Fruit fly (Drosophila melanogaster) whole organism, embryonic: ENCODE results near the gene hob.

Experiments used
- Awh ChIP-seq: fragments of 200-800 bp; sonication (Bioruptor generic); IDR thresholded peaks from 2 replicates; pipeline ENCODE4, ENCODE4 v1.3.6; 2022; ENCODE audit warnings: missing biosample characterization, missing genetic modification characterization
- CG10543 ChIP-seq: fragments of 200-800 bp; sonication (Bioruptor generic); optimal IDR thresholded peaks from 3 replicates; lab custom pipeline; 2017; ENCODE audit warnings: missing biosample characterization, mild to moderate bottlenecking, missing genetic modification characterization, moderate library complexity
- CG11093 ChIP-seq: fragments of 200-800 bp; sonication (Bioruptor generic); IDR thresholded peaks from 3 replicates; pipeline ENCODE4 v1.3.6; 2022; ENCODE audit warnings: missing biosample characterization, missing genetic modification characterization
- CG12942 ChIP-seq: fragments of 200-800 bp; sonication (Bioruptor generic); optimal IDR thresholded peaks from 3 replicates; lab custom pipeline; 2016; ENCODE audit warnings: missing biosample characterization, missing genetic modification characterization
- CG15269 ChIP-seq: fragments of 200-800 bp; sonication (Bioruptor generic); optimal IDR thresholded peaks from 2 replicates; lab custom pipeline; 2018; ENCODE audit warnings: missing biosample characterization, mild to moderate bottlenecking, missing genetic modification characterization, moderate library complexity
- CG16813 ChIP-seq: fragments of 200-800 bp; sonication (Bioruptor generic); IDR thresholded peaks from 3 replicates; pipeline ENCODE4 v1.3.6; 2022; ENCODE audit warnings: missing biosample characterization, missing genetic modification characterization; ENCODE audit not compliant: partially characterized antibody
- CG17612 ChIP-seq: fragments of 200-800 bp; sonication (Bioruptor generic); IDR thresholded peaks from 2 replicates; pipeline ENCODE4 v1.3.6; 2022; ENCODE audit warnings: missing biosample characterization, missing genetic modification characterization
- CG1832 ChIP-seq: fragments of 200-800 bp; sonication (Bioruptor generic); optimal IDR thresholded peaks from 2 replicates; lab custom pipeline; 2017; ENCODE audit warnings: missing biosample characterization, mild to moderate bottlenecking, missing genetic modification characterization, inconsistent platforms
- CG2678 ChIP-seq: fragments of 200-800 bp; sonication (Bioruptor generic); optimal IDR thresholded peaks from 3 replicates; lab custom pipeline; 2019; ENCODE audit warnings: missing biosample characterization, mild to moderate bottlenecking, missing genetic modification characterization, moderate library complexity
- CG3838 ChIP-seq: fragments of 200-800 bp; sonication (Bioruptor generic); optimal IDR thresholded peaks from 3 replicates; lab custom pipeline; 2016; ENCODE audit warnings: missing biosample characterization, missing genetic modification characterization
- CG6689 ChIP-seq: fragments of 200-800 bp; sonication (Bioruptor generic); IDR thresholded peaks from 2 replicates; pipeline ENCODE4 v1.3.6; 2022; ENCODE audit warnings: missing biosample characterization, missing genetic modification characterization
- CG8089 ChIP-seq: fragments of 200-800 bp; sonication (Bioruptor generic); optimal IDR thresholded peaks from 3 replicates; lab custom pipeline; 2016; ENCODE audit warnings: missing biosample characterization, missing genetic modification characterization
- Dbx ChIP-seq: fragments of 200-800 bp; sonication (Bioruptor generic); IDR thresholded peaks from 3 replicates; pipeline ENCODE4 v1.3.6; 2022; ENCODE audit warnings: missing biosample characterization, missing genetic modification characterization
- Deaf1 ChIP-seq: fragments of 200-800 bp; optimal IDR thresholded peaks from 3 replicates; lab custom pipeline; 2019; ENCODE audit warnings: missing biosample characterization, mild to moderate bottlenecking, missing genetic modification characterization, moderate library complexity
- E2f1 ChIP-seq: fragments of 200-800 bp; sonication (Bioruptor generic); IDR thresholded peaks from 2 replicates; pipeline ENCODE4 v1.3.6; 2022; ENCODE audit warnings: missing biosample characterization, missing genetic modification characterization
- Elba2 ChIP-seq: fragments of 200-800 bp; sonication (Bioruptor generic); optimal IDR thresholded peaks from 3 replicates; lab custom pipeline; 2016; ENCODE audit warnings: missing biosample characterization, missing genetic modification characterization
- HLH54F ChIP-seq: fragments of 200-800 bp; sonication (Bioruptor generic); optimal IDR thresholded peaks from 3 replicates; lab custom pipeline; 2016; ENCODE audit warnings: missing biosample characterization, missing genetic modification characterization
- Pdp1 ChIP-seq, 2 experiments: fragments of 200-800 bp; sonication (Bioruptor generic); optimal IDR thresholded peaks; 3 replicates each; lab custom pipeline; 2016; ENCODE audit warnings: missing biosample characterization in 2 of 2, missing genetic modification characterization in 2 of 2, mild to moderate bottlenecking in 1 of 2, moderate library complexity in 1 of 2
- Sin3A ChIP-seq: fragments of >200 bp; optimal IDR thresholded peaks from 2 replicates; lab custom pipeline; 2018
- Sry-β ChIP-seq: fragments of 200-800 bp; sonication (Bioruptor generic); optimal IDR thresholded peaks from 2 replicates; lab custom pipeline; 2018; ENCODE audit warnings: missing biosample characterization, mild to moderate bottlenecking, missing genetic modification characterization, moderate library complexity
- Stat92E ChIP-seq, 3 experiments: fragments of >200 bp in 2 of 3; fragments of 200-800 bp in 1 of 3; sonication (Bioruptor generic) in 1 of 3; optimal IDR thresholded peaks; 2 replicates each; lab custom pipeline; 2017 to 2019; ENCODE audit warnings: missing biosample characterization in 3 of 3, missing genetic modification characterization in 3 of 3, mild to moderate bottlenecking in 1 of 3, moderate library complexity in 1 of 3
- YL-1 ChIP-seq: fragments of 200-800 bp; sonication (Bioruptor generic); optimal IDR thresholded peaks from 3 replicates; lab custom pipeline; 2017; ENCODE audit warnings: missing biosample characterization, mild to moderate bottlenecking, missing genetic modification characterization
- abd-A ChIP-seq: fragments of 200-800 bp; sonication (Bioruptor generic); optimal IDR thresholded peaks from 3 replicates; lab custom pipeline; 2019; ENCODE audit warnings: missing biosample characterization, mild to moderate bottlenecking, missing genetic modification characterization, moderate library complexity
- ap ChIP-seq: fragments of 200-800 bp; sonication (Bioruptor generic); IDR thresholded peaks from 2 replicates; pipeline ENCODE4 v1.3.6; 2022; ENCODE audit warnings: missing biosample characterization, missing genetic modification characterization
- ase ChIP-seq: fragments of 200-800 bp; sonication (Bioruptor generic); IDR thresholded peaks from 3 replicates; pipeline ENCODE4 v1.3.6; 2022; ENCODE audit warnings: missing biosample characterization, missing genetic modification characterization
- bigmax ChIP-seq: fragments of 200-800 bp; sonication (Bioruptor generic); optimal IDR thresholded peaks from 2 replicates; lab custom pipeline; 2018; ENCODE audit warnings: missing biosample characterization, mild to moderate bottlenecking, missing genetic modification characterization
- cad ChIP-seq: fragments of >200 bp; optimal IDR thresholded peaks from 2 replicates; lab custom pipeline; 2017; ENCODE audit warnings: missing biosample characterization, missing genetic modification characterization
- chinmo ChIP-seq: fragments of 200-800 bp; sonication (Bioruptor generic); IDR thresholded peaks from 4 replicates; pipeline ENCODE4 v1.3.6; 2022; ENCODE audit warnings: missing biosample characterization, missing genetic modification characterization; ENCODE audit not compliant: partially characterized antibody
- corto ChIP-seq: fragments of 200-800 bp; sonication (Bioruptor generic); optimal IDR thresholded peaks from 2 replicates; lab custom pipeline; 2016; ENCODE audit warnings: missing biosample characterization, mild to moderate bottlenecking, missing genetic modification characterization, moderate library complexity
- crol ChIP-seq: fragments of 200-800 bp; sonication (Bioruptor generic); IDR thresholded peaks from 2 replicates; pipeline ENCODE4 v1.3.6; 2022; ENCODE audit warnings: missing biosample characterization, missing genetic modification characterization
- grn ChIP-seq: fragments of 200-800 bp; sonication (Bioruptor generic); optimal IDR thresholded peaks from 3 replicates; lab custom pipeline; 2017; ENCODE audit warnings: missing biosample characterization, missing genetic modification characterization
- ham ChIP-seq: fragments of 200-800 bp; sonication (Bioruptor generic); IDR thresholded peaks from 2 replicates; pipeline ENCODE4 v1.3.6; 2022; ENCODE audit warnings: missing biosample characterization, missing genetic modification characterization
- her ChIP-seq: fragments of 200-800 bp; sonication (Bioruptor generic); optimal IDR thresholded peaks from 2 replicates; lab custom pipeline; 2016; ENCODE audit warnings: missing biosample characterization, missing genetic modification characterization
- kni ChIP-seq: fragments of 200-800 bp; sonication (Bioruptor generic); optimal IDR thresholded peaks from 3 replicates; lab custom pipeline; 2017; ENCODE audit warnings: mild to moderate bottlenecking, missing biosample characterization, missing genetic modification reagents, missing genetic modification characterization
- luna ChIP-seq: fragments of 200-800 bp; sonication (Bioruptor generic); optimal IDR thresholded peaks from 2 replicates; lab custom pipeline; 2016; ENCODE audit warnings: missing biosample characterization, missing genetic modification characterization
- prd ChIP-seq, 3 experiments: fragments of >200 bp in 2 of 3; fragments of 200-800 bp in 1 of 3; sonication (Bioruptor generic) in 1 of 3; optimal IDR thresholded peaks in 2 of 3; IDR thresholded peaks in 1 of 3; 2 replicates in 2 of 3; 3 replicates in 1 of 3; pipeline versions ENCODE4 v1.3.6 to Lab custom; 2017 to 2022; ENCODE audit warnings: missing biosample characterization in 1 of 3, missing genetic modification characterization in 1 of 3
- sc ChIP-seq, 3 experiments: fragments of >200 bp in 2 of 3; fragments of 200-800 bp in 1 of 3; sonication (Bioruptor generic) in 1 of 3; optimal IDR thresholded peaks; 2 replicates in 2 of 3; 3 replicates in 1 of 3; lab custom pipeline; 2017; ENCODE audit warnings: mild to moderate bottlenecking in 1 of 3, missing biosample characterization in 1 of 3, missing genetic modification characterization in 1 of 3, missing genetic modification reagents in 1 of 3
- sr ChIP-seq: fragments of 200-800 bp; sonication (Bioruptor generic); IDR thresholded peaks from 3 replicates; pipeline ENCODE4 v1.3.6; 2022; ENCODE audit warnings: missing biosample characterization, missing genetic modification characterization
- vvl ChIP-seq: fragments of 200-800 bp; sonication (Bioruptor generic); IDR thresholded peaks from 2 replicates; pipeline ENCODE4 v1.3.6; 2022; ENCODE audit warnings: missing biosample characterization, missing genetic modification characterization
- wor ChIP-seq: fragments of 200-800 bp; sonication (Bioruptor generic); IDR thresholded peaks from 2 replicates; pipeline ENCODE4 v1.3.6; 2022; ENCODE audit warnings: missing biosample characterization, missing genetic modification characterization
- zen2 ChIP-seq: fragments of 200-800 bp; sonication (Bioruptor generic); IDR thresholded peaks from 3 replicates; pipeline ENCODE4 v1.3.6; 2022; ENCODE audit warnings: missing biosample characterization, missing genetic modification characterization; ENCODE audit not compliant: partially characterized antibody

The hob gene

dm6 chr3L:3266306-3266705 lies 47.6 kb upstream of the hob start (continued):
- no peak for TF ChIP-seq cad (GFP tag; lab: Kevin White, UChicago)
- TF ChIP-seq CG12942 (GFP tag; lab: Kevin White, UChicago) = no peak
- no peak for TF ChIP-seq crol (GFP tag; lab: Robert Waterston, UW)
- TF ChIP-seq ap (GFP tag; lab: Robert Waterston, UW) = no peak
- TF ChIP-seq Dbx (GFP tag; lab: Robert Waterston, UW) = no peak
- 0 out of 2 replicates have a peak, but pooled peaks have one; percentile 55 for TF ChIP-seq Awh
- no peak for TF ChIP-seq CG2678 (tag; lab: Kevin White, UChicago)
- TF ChIP-seq ham (GFP tag; lab: Robert Waterston, UW) = no peak
- no peak for TF ChIP-seq bigmax (GFP tag; lab: Kevin White, UChicago)
- TF ChIP-seq vvl = peak; percentile 43; the same call in 1 of the 2 replicates
- no peak for TF ChIP-seq HLH54F (GFP tag; lab: Kevin White, UChicago)
- no peak for TF ChIP-seq CG11093 (GFP tag; lab: Robert Waterston, UW)
- TF ChIP-seq YL-1 (GFP tag; lab: Kevin White, UChicago) = no peak
- peak; percentile 6 for TF ChIP-seq CG15269
- no peak for TF ChIP-seq ase (GFP tag; lab: Robert Waterston, UW)
- TF ChIP-seq Sin3A (lab: Kevin White, UChicago) = no peak
- TF ChIP-seq CG8089 = no peak
- no peak for TF ChIP-seq CG16813
- no peak for TF ChIP-seq corto (GFP tag; lab: Kevin White, UChicago)
- peak; percentile 44 for TF ChIP-seq grn (GFP tag; lab: Kevin White, UChicago)
- no peak for TF ChIP-seq E2f1 (GFP tag; lab: Robert Waterston, UW)
- TF ChIP-seq Sry-β (GFP tag; lab: Kevin White, UChicago) = peak; percentile 42
- TF ChIP-seq prd (optimal IDR thresholded peaks at IDR 0.05; lab: Kevin White, UChicago) = no peak
- TF ChIP-seq prd (GFP tag; IDR thresholded peaks at IDR 0.05; lab: Robert Waterston, UW) = no peak
- peak; percentile 72 for TF ChIP-seq kni (GFP tag; lab: Kevin White, UChicago)
- TF ChIP-seq abd-A (tag; lab: Kevin White, UChicago) = peak; percentile 50
- TF ChIP-seq Elba2 (GFP tag; lab: Kevin White, UChicago) = no peak
- no peak for TF ChIP-seq CG3838
- TF ChIP-seq luna (GFP tag; lab: Kevin White, UChicago) = no peak
- TF ChIP-seq CG10543 (GFP tag; lab: Kevin White, UChicago) = peak; percentile 9
- no peak for TF ChIP-seq her (GFP tag; lab: Kevin White, UChicago)
- TF ChIP-seq Deaf1 (tag; lab: Kevin White, UChicago) = peak; percentile 21
- peak; percentile 57 for TF ChIP-seq CG1832 (GFP tag; lab: Kevin White, UChicago)
- TF ChIP-seq chinmo (GFP tag; lab: Robert Waterston, UW) = 0 out of 4 replicates have a peak, but pooled peaks have one; percentile 32
- TF ChIP-seq wor (GFP tag; lab: Robert Waterston, UW) = no peak
- TF ChIP-seq CG17612 = no peak
- TF ChIP-seq zen2 (GFP tag; lab: Robert Waterston, UW) = no peak
- TF ChIP-seq Pdp1 (GFP tag; optimal IDR thresholded peaks at IDR 0.05; lab: Kevin White, UChicago) = no peak
- no peak for TF ChIP-seq Stat92E (GFP tag; optimal IDR thresholded peaks at IDR 0.05; lab: Kevin White, UChicago)
- no peak for TF ChIP-seq CG6689
- TF ChIP-seq sr (GFP tag; lab: Robert Waterston, UW) = no peak
- TF ChIP-seq sc (optimal IDR thresholded peaks at IDR 0.05; lab: Kevin White, UChicago) = no peak
- TF ChIP-seq sc (GFP tag; optimal IDR thresholded peaks at IDR 0.05; lab: Kevin White, UChicago) = no peak
